Worm (Caenorhabditis elegans) whole organism, early embryonic: Measurements from ENCODE around the gene T05A7.7.

Source experiments
- B0310.2 ChIP-seq: sonication (generic microtip); optimal IDR thresholded peaks from 2 replicates; lab custom pipeline; 2016; ENCODE audit warnings: mild to moderate bottlenecking, missing genetic modification characterization, missing compliant biosample characterization
- ama-1 ChIP-seq: fragments of 150-350 bp; optimal IDR thresholded peaks from 2 replicates; lab custom pipeline; 2014

DNA sequence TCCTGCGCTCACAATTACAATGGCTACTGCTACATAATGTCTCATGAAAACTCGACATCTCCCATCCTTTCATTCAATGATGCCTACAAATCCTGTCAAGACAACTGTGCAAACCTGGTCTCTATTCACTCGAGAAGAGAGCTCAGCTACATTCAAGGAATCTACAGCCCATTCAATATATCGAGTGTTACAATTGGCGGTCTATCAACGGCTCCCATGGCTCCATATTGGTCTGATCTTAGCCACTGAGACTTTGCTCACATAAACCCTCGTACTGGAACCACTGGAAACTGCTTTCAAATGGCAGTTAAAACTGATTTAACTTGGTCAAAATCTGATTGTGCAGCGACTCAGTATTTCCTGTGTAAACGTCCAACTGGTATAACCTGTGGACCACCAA, 5.8 kb downstream of the T05A7.7 start, which contains the start of gene T05A7.3:
- TF ChIP-seq ama-1 (no peak), B0310.2 (tag; lab: Kevin White, UChicago) (no peak)
